Worm (Caenorhabditis elegans) whole organism, L1 larva: ENCODE results near the gene ztf-27.

Source experiments
- C34B4.2 ChIP-seq: sonication (generic microtip); optimal IDR thresholded peaks from 2 replicates; lab custom pipeline; 2017; ENCODE audit warnings: mild to moderate bottlenecking, missing genetic modification characterization, missing compliant biosample characterization
- ama-1 ChIP-seq: fragments of 150-350 bp; optimal IDR thresholded peaks from 2 replicates; lab custom pipeline; 2014
- ceh-63 ChIP-seq: fragments of 200-800 bp; sonication (Bioruptor generic); optimal IDR thresholded peaks from 2 replicates; lab custom pipeline; 2018; ENCODE audit warnings: mild to moderate bottlenecking, missing genetic modification characterization, missing compliant biosample characterization
- elt-2 ChIP-seq: sonication (generic microtip); optimal IDR thresholded peaks from 2 replicates; lab custom pipeline; 2016; ENCODE audit warnings: missing genetic modification characterization, mild to moderate bottlenecking, inconsistent platforms, missing compliant biosample characterization, missing genetic modification reagents
- fos-1 ChIP-seq: fragments of 150-350 bp; optimal IDR thresholded peaks from 2 replicates; lab custom pipeline; 2014; ENCODE audit warnings: missing biosample characterization, missing genetic modification characterization
- jun-1 ChIP-seq: fragments of 150-350 bp; optimal IDR thresholded peaks from 2 replicates; lab custom pipeline; 2014; ENCODE audit warnings: missing biosample characterization, missing genetic modification reagents, missing genetic modification characterization
- lin-15B ChIP-seq: fragments of 150-350 bp; sonication (generic microtip); optimal IDR thresholded peaks from 3 replicates; lab custom pipeline; 2014; ENCODE audit warnings: missing biosample characterization, missing genetic modification characterization
- lin-39 ChIP-seq: fragments of 150-350 bp; optimal IDR thresholded peaks from 2 replicates; lab custom pipeline; 2014; ENCODE audit warnings: missing biosample characterization, missing genetic modification reagents, missing genetic modification characterization
- lir-3 ChIP-seq: sonication (generic microtip); optimal IDR thresholded peaks from 2 replicates; lab custom pipeline; 2016; ENCODE audit warnings: mild to moderate bottlenecking, missing genetic modification characterization, moderate library complexity, missing compliant biosample characterization; ENCODE audit not compliant: poor library complexity
- nhr-237 ChIP-seq: fragments of 150-350 bp; optimal IDR thresholded peaks from 2 replicates; lab custom pipeline; 2014; ENCODE audit warnings: missing biosample characterization, missing genetic modification characterization
- pqm-1 ChIP-seq: sonication (generic microtip); optimal IDR thresholded peaks from 3 replicates; lab custom pipeline; 2017; ENCODE audit warnings: missing biosample characterization, missing genetic modification characterization
- zag-1 ChIP-seq: fragments of 150-350 bp; optimal IDR thresholded peaks from 2 replicates; lab custom pipeline; 2014; ENCODE audit warnings: missing biosample characterization, missing genetic modification characterization

- no peak for TF ChIP-seq fos-1 (tag; lab: Kevin White, UChicago)
- TF ChIP-seq jun-1 (tag; lab: Kevin White, UChicago), result peak; percentile 28
- no peak for TF ChIP-seq ama-1 (lab: Kevin White, UChicago)
- no peak for TF ChIP-seq pqm-1 (tag; lab: Kevin White, UChicago)
- peak; percentile 18 for TF ChIP-seq lir-3 (tag; lab: Kevin White, UChicago)
- no peak for TF ChIP-seq ceh-63 (GFP tag; lab: Kevin White, UChicago)
- no peak for TF ChIP-seq lin-15B (tag; lab: Kevin White, UChicago)
- no peak for TF ChIP-seq nhr-237 (tag; lab: Kevin White, UChicago)
- TF ChIP-seq lin-39 (tag; lab: Kevin White, UChicago), result no peak
- no peak for TF ChIP-seq elt-2 (tag; lab: Kevin White, UChicago)
- TF ChIP-seq zag-1 (tag; lab: Kevin White, UChicago), result no peak
- TF ChIP-seq C34B4.2 (tag; lab: Kevin White, UChicago), result no peak
Observed at ce11 chrII:10384680-10385383, at the start of gene ztf-27.
